Fruit fly (Drosophila melanogaster): Measurements from ENCODE around the gene ND-13B.
A peak's percentile ranks its signal among the peaks of the same experiment; 100 is the strongest.

The ND-13B gene

dm6 chr3L:10719771-10720170 lies 25.9 kb upstream of the ND-13B start (continued):
- no peak for TF ChIP-seq CG11762 (GFP tag; optimal IDR thresholded peaks at IDR 0.05; ENCODE audit: insufficient read depth)
- TF ChIP-seq Met (GFP tag; optimal IDR thresholded peaks at IDR 0.05): no peak
- TF ChIP-seq CG8632 (GFP tag; optimal IDR thresholded peaks at IDR 0.05): no peak
- TF ChIP-seq svp (GFP tag): no peak
- TF ChIP-seq CG6163 (GFP tag; IDR thresholded peaks at IDR 0.05): no peak
- TF ChIP-seq CG3032 (tag; optimal IDR thresholded peaks at IDR 0.05): no peak
- no peak for TF ChIP-seq Smox (GFP tag; optimal IDR thresholded peaks at IDR 0.05)

- TF ChIP-seq CG9139 (GFP tag; optimal IDR thresholded peaks at IDR 0.05) (no peak), Eip75B (GFP tag; optimal IDR thresholded peaks at IDR 0.05) (peak; percentile 3), achi (GFP tag; optimal IDR thresholded peaks at IDR 0.05) (peak; percentile 36), Smox (GFP tag; optimal IDR thresholded peaks at IDR 0.05) (peak; percentile 26), CG15336 (GFP tag; IDR thresholded peaks at IDR 0.05) (no peak), topi (GFP tag; optimal IDR thresholded peaks at IDR 0.05) (peak; percentile 31), eg (GFP tag; IDR thresholded peaks at IDR 0.05) (no peak), Hr38 (GFP tag; optimal IDR thresholded peaks at IDR 0.05) (no peak), CG3919 (GFP tag; optimal IDR thresholded peaks at IDR 0.05) (peak; percentile 4), Sox14 (GFP tag; optimal IDR thresholded peaks at IDR 0.05) (peak; percentile 46), vri (GFP tag; optimal IDR thresholded peaks at IDR 0.05) (no peak), CG3032 (tag; optimal IDR thresholded peaks at IDR 0.05) (peak; percentile 36), acj6 (GFP tag; optimal IDR thresholded peaks at IDR 0.05) (peak; percentile 6), CG32006 (GFP tag; optimal IDR thresholded peaks at IDR 0.05) (peak; percentile 43), spab (GFP tag; optimal IDR thresholded peaks at IDR 0.05) (peak; percentile 40), Sox102F (GFP tag; optimal IDR thresholded peaks at IDR 0.05) (peak; percentile 17), CG11902 (GFP tag; optimal IDR thresholded peaks at IDR 0.05) (no peak), svp (GFP tag) (peak; percentile 63), CG31627 (GFP tag; optimal IDR thresholded peaks at IDR 0.05) (peak; percentile 4), Met (GFP tag; optimal IDR thresholded peaks at IDR 0.05) (peak; percentile 47), Ets96B (tag; optimal IDR thresholded peaks at IDR 0.05) (peak; percentile 56), dsx (GFP tag; optimal IDR thresholded peaks at IDR 0.05; ENCODE audit: poor library complexity, severe bottlenecking) (peak; percentile 11), CG10669 (GFP tag; optimal IDR thresholded peaks at IDR 0.05) (peak; percentile 30), CG6808 (GFP tag; optimal IDR thresholded peaks at IDR 0.05) (peak; percentile 29), CG1621 (tag; optimal IDR thresholded peaks at IDR 0.05) (no peak), Lpt (GFP tag; optimal IDR thresholded peaks at IDR 0.05) (no peak), Eip93F (GFP tag; optimal IDR thresholded peaks at IDR 0.05) (no peak), OdsH (GFP tag; optimal IDR thresholded peaks at IDR 0.05) (peak; percentile 28), esn (GFP tag; optimal IDR thresholded peaks at IDR 0.05) (peak; percentile 40), CG10631 (GFP tag; optimal IDR thresholded peaks at IDR 0.05) (peak; percentile 42), Eip78C (GFP tag) (peak; percentile 87)
These were observed 22.5 kb upstream of the ND-13B start for dm6 chr3L:10716342-10716896.

DNA sequence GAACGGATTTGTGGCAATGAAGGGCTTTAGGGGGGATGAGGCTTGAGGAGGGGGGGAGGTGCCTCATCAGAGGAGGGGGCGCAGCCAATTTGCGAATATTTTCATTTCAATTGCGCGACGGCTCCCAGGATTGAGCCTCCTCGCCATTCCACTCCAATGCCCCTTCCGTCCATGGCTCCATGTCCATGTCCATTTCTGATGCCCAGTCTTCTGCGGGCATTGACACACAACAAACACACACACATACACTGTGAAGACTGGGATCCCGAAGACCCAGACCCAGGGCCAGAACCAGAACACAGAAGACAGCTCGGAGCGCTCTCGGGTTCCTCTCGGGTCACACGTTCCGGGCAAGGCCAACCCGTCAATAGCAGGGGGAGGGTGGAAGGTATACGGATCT lies 21.8 kb upstream of the ND-13B start:
- no peak for TF ChIP-seq CG9139 (GFP tag; optimal IDR thresholded peaks at IDR 0.05)
- TF ChIP-seq spab (GFP tag; optimal IDR thresholded peaks at IDR 0.05): no peak
- peak; percentile 32 for TF ChIP-seq svp (GFP tag)
- TF ChIP-seq CG6163 (GFP tag; IDR thresholded peaks at IDR 0.05): peak; percentile 12; the same call in 1 of the 3 replicates
- TF ChIP-seq esn (GFP tag; optimal IDR thresholded peaks at IDR 0.05): no peak
- no peak for TF ChIP-seq dsx (GFP tag; optimal IDR thresholded peaks at IDR 0.05; ENCODE audit: poor library complexity, severe bottlenecking)
- TF ChIP-seq vri (GFP tag; optimal IDR thresholded peaks at IDR 0.05): no peak
- no peak for TF ChIP-seq lz (GFP tag; optimal IDR thresholded peaks at IDR 0.05)

dm6 chr3L:10713458-10714118 lies 19.7 kb upstream of the ND-13B start:
- TF ChIP-seq CG7368 (GFP tag; optimal IDR thresholded peaks at IDR 0.05) (peak; percentile 7), CG32006 (GFP tag; optimal IDR thresholded peaks at IDR 0.05) (peak; percentile 93), Ets96B (tag; optimal IDR thresholded peaks at IDR 0.05) (peak; percentile 34), Hr38 (GFP tag; optimal IDR thresholded peaks at IDR 0.05) (no peak), Eip93F (GFP tag; optimal IDR thresholded peaks at IDR 0.05) (peak; percentile 66), esn (GFP tag; optimal IDR thresholded peaks at IDR 0.05) (peak; percentile 91), dac (GFP tag; optimal IDR thresholded peaks at IDR 0.05) (peak; percentile 30), ss (GFP tag; optimal IDR thresholded peaks at IDR 0.05) (peak; percentile 18 to 21), CG6854 (GFP tag; optimal IDR thresholded peaks at IDR 0.05) (no peak), CG3919 (GFP tag; optimal IDR thresholded peaks at IDR 0.05) (peak; percentile 80), CG4318 (GFP tag; optimal IDR thresholded peaks at IDR 0.05) (peak; percentile 81), achi (GFP tag; optimal IDR thresholded peaks at IDR 0.05) (peak; percentile 84), Sox102F (GFP tag; optimal IDR thresholded peaks at IDR 0.05) (peak; percentile 82), Eip78C (GFP tag) (peak; percentile 95), OdsH (GFP tag; optimal IDR thresholded peaks at IDR 0.05) (peak; percentile 81), fd59A (GFP tag; optimal IDR thresholded peaks at IDR 0.05) (peak; percentile 15), Blimp-1 (GFP tag; optimal IDR thresholded peaks at IDR 0.05) (peak; percentile 31), spab (GFP tag; optimal IDR thresholded peaks at IDR 0.05) (peak; percentile 31), CG11762 (GFP tag; optimal IDR thresholded peaks at IDR 0.05; ENCODE audit: insufficient read depth) (no peak)

Data from whole organism, prepupa.